Worm (Caenorhabditis elegans) whole organism, L2 larva: Measurements from ENCODE around the gene H06H21.8.

ENCODE experiments used
- ama-1 ChIP-seq: fragments of 150-350 bp; optimal IDR thresholded peaks from 2 replicates; lab custom pipeline; 2018; ENCODE audit warnings: inconsistent platforms
- ceh-16 ChIP-seq: fragments of 150-350 bp; optimal IDR thresholded peaks from 2 replicates; lab custom pipeline; 2014; ENCODE audit warnings: missing biosample characterization, missing genetic modification characterization
- ceh-82 ChIP-seq: fragments of 150-350 bp; optimal IDR thresholded peaks from 2 replicates; lab custom pipeline; 2014; ENCODE audit warnings: missing biosample characterization, missing genetic modification characterization
- elt-3 ChIP-seq: sonication (generic microtip); optimal IDR thresholded peaks from 2 replicates; lab custom pipeline; 2017; ENCODE audit warnings: missing biosample characterization, missing genetic modification characterization
- lin-13 ChIP-seq: fragments of 150-350 bp; optimal IDR thresholded peaks from 2 replicates; lab custom pipeline; 2014; ENCODE audit warnings: missing biosample characterization, missing genetic modification reagents, missing genetic modification characterization
- nhr-23 ChIP-seq: fragments of 150-350 bp; optimal IDR thresholded peaks from 2 replicates; lab custom pipeline; 2014; ENCODE audit warnings: missing biosample characterization, missing genetic modification reagents, missing genetic modification characterization
- snpc-4 ChIP-seq: fragments of 150-350 bp; optimal IDR thresholded peaks from 2 replicates; lab custom pipeline; 2014; ENCODE audit warnings: missing biosample characterization, missing genetic modification characterization
- zag-1 ChIP-seq: fragments of 150-350 bp; optimal IDR thresholded peaks from 2 replicates; lab custom pipeline; 2014; ENCODE audit warnings: missing biosample characterization, missing genetic modification characterization
- ztf-11 ChIP-seq: sonication (generic microtip); optimal IDR thresholded peaks from 2 replicates; lab custom pipeline; 2017; ENCODE audit warnings: missing biosample characterization, missing genetic modification characterization

DNA sequence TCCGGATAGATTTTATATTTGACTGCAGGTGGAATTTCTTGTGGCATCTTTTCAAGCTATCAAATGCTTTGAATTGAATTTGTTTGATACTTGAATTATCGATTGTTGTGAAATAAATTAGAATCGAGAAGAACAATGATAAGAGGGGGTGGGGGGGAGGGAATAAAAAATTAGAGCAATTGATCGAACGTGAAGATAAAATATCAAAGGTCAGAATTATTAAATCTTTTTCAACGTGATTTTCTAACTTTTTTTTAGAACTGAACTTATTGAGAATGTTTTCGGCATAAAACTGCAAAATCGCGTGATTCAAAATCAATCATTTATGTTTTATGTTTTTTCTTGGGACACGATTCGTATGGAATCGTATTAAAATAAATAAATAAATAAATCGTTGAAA, 6.3 kb upstream of the H06H21.8 start, which contains the start of gene mpz-4:
- TF ChIP-seq snpc-4 (tag; lab: Kevin White, UChicago) (no peak), elt-3 (tag; lab: Kevin White, UChicago) (no peak), lin-13 (GFP tag; lab: Kevin White, UChicago) (no peak), ztf-11 (no peak), ceh-16 (tag; lab: Kevin White, UChicago) (no peak), ceh-82 (no peak), ama-1 (lab: Kevin White, UChicago) (no peak), nhr-23 (tag; lab: Kevin White, UChicago) (no peak), zag-1 (tag; lab: Kevin White, UChicago) (no peak)
